Worm (Caenorhabditis elegans) whole organism, midembryonic: ENCODE data around the gene R08E3.1.

Experiments
- T22C8.4 ChIP-seq: fragments of 200-800 bp; sonication (Bioruptor generic); IDR thresholded peaks from 2 replicates; pipeline ENCODE4 v1.3.6; 2022; ENCODE audit warnings: missing genetic modification characterization, missing compliant biosample characterization
- cog-1 ChIP-seq: sonication (generic microtip); optimal IDR thresholded peaks from 2 replicates; lab custom pipeline; 2016; ENCODE audit warnings: missing genetic modification characterization, missing compliant biosample characterization
- flt-1 ChIP-seq: fragments of 200-800 bp; sonication (Bioruptor generic); IDR thresholded peaks from 2 replicates; pipeline ENCODE4 v1.3.6; 2022; ENCODE audit warnings: missing genetic modification characterization, missing compliant biosample characterization
- klf-2 ChIP-seq: fragments of 200-800 bp; sonication (Bioruptor generic); conservative IDR thresholded peaks from 2 replicates; pipeline ENCODE4 v1.3.6; 2022; ENCODE audit warnings: missing genetic modification reagents, missing genetic modification characterization, missing compliant biosample characterization
- med-1 ChIP-seq: sonication (generic microtip); optimal IDR thresholded peaks from 2 replicates; lab custom pipeline; 2017; ENCODE audit warnings: missing genetic modification characterization, mild to moderate bottlenecking, missing compliant biosample characterization, antibody characterized with exemption, missing genetic modification reagents; ENCODE audit not compliant: insufficient read depth
- ref-1 ChIP-seq: fragments of 200-800 bp; sonication (Bioruptor generic); conservative IDR thresholded peaks from 2 replicates; pipeline ENCODE4 v1.3.6; 2022; ENCODE audit warnings: missing genetic modification reagents, missing genetic modification characterization, missing compliant biosample characterization
- tab-1 ChIP-seq: fragments of 200-800 bp; sonication (Bioruptor generic); IDR thresholded peaks from 2 replicates; pipeline ENCODE4 v1.3.6; 2022; ENCODE audit warnings: missing genetic modification characterization, missing compliant biosample characterization
- ztf-23 ChIP-seq: fragments of 200-800 bp; sonication (Bioruptor generic); IDR thresholded peaks from 2 replicates; pipeline ENCODE4 v1.3.6; 2022; ENCODE audit warnings: missing genetic modification reagents, missing genetic modification characterization, missing compliant biosample characterization
- ztf-29 ChIP-seq: fragments of 200-800 bp; sonication (Bioruptor generic); IDR thresholded peaks from 2 replicates; pipeline ENCODE4 v1.3.6; 2022; ENCODE audit warnings: missing genetic modification reagents, missing genetic modification characterization, missing compliant biosample characterization

DNA sequence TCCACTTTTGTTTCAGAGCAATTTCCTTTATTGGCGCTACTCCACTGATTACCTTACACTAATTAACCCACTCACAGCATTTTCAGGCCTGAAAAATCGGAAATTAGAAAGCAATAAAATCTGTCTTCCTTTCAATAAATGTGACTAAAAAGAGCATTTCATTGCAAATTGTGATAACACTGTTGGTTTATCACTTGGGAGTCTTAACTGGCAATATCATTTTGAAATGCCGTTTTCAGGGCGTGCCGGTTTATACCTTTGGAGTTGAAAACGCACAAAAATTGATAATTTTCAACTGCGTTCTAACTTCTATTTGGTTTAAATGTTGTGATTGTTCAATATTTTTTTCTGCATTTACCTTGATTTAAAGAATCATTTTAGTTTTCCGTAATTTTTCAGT is at the start of gene R08E3.1:
- TF ChIP-seq T22C8.4 (GFP tag; lab: Robert Waterston, UW) (no peak), flt-1 (GFP tag; lab: Robert Waterston, UW) (no peak), med-1 (GFP tag; lab: Kevin White, UChicago) (no peak), klf-2 (no peak), cog-1 (tag; lab: Kevin White, UChicago) (no peak), ztf-23 (GFP tag; lab: Robert Waterston, UW) (no peak), ref-1 (GFP tag; lab: Robert Waterston, UW) (no peak), ztf-29 (GFP tag; lab: Robert Waterston, UW) (no peak), tab-1 (GFP tag; lab: Robert Waterston, UW) (no peak)
